Worm (Caenorhabditis elegans): ENCODE results near the gene btbd-10.

btbd-10 gene

ce11 chrII:4955353-4955752 lies 50.5 kb downstream of the btbd-10 start, which contains the start of gene pbs-3:
pbs-3 (minus strand) TSS chrII:4955427.
- peak; percentile 26 for TF ChIP-seq zip-5 (tag; optimal IDR thresholded peaks at IDR 0.05)
- TF ChIP-seq tbx-2 (tag; optimal IDR thresholded peaks at IDR 0.05) = peak; percentile 88
- peak; percentile 61 for TF ChIP-seq ets-4 (tag; optimal IDR thresholded peaks at IDR 0.05)
- TF ChIP-seq hlh-15 (tag; optimal IDR thresholded peaks at IDR 0.05) = no peak
- peak; percentile 37 for TF ChIP-seq dmd-4 (tag; optimal IDR thresholded peaks at IDR 0.05; ENCODE audit: borderline replicate concordance)
- peak; percentile 74 for TF ChIP-seq ceh-14 (tag; optimal IDR thresholded peaks at IDR 0.05)
- TF ChIP-seq ceh-31 (tag; optimal IDR thresholded peaks at IDR 0.05) = peak; percentile 97
- no peak for TF ChIP-seq nhr-11 (tag; optimal IDR thresholded peaks at IDR 0.05)
- peak; percentile 30 for TF ChIP-seq hlh-8 (tag; optimal IDR thresholded peaks at IDR 0.05)
- TF ChIP-seq rnt-1 (tag; optimal IDR thresholded peaks at IDR 0.05) = peak; percentile 66
- peak; percentile 15; the same call in 1 of the 2 replicates for TF ChIP-seq sox-2 (GFP tag; IDR thresholded peaks at IDR 0.05)
- TF ChIP-seq elt-2 (tag; optimal IDR thresholded peaks at IDR 0.05) = peak; percentile 83
- TF ChIP-seq ceh-18 (tag; optimal IDR thresholded peaks at IDR 0.05) = peak; percentile 44
- no peak for TF ChIP-seq mec-3 (tag; optimal IDR thresholded peaks at IDR 0.05; ENCODE audit: borderline replicate concordance)
- no peak for TF ChIP-seq unc-3 (GFP tag; conservative IDR thresholded peaks at IDR 0.05)
- no peak for TF ChIP-seq unc-3 (tag; optimal IDR thresholded peaks at IDR 0.05)
- TF ChIP-seq tbx-7 (tag; optimal IDR thresholded peaks at IDR 0.05) = peak; percentile 13
- peak; percentile 66 for TF ChIP-seq ceh-2 (tag; optimal IDR thresholded peaks at IDR 0.05)
- TF ChIP-seq hlh-6 (tag; optimal IDR thresholded peaks at IDR 0.05) = no peak
- TF ChIP-seq fax-1 (tag; optimal IDR thresholded peaks at IDR 0.05) = peak; percentile 54
- TF ChIP-seq C08G9.2 (tag; optimal IDR thresholded peaks at IDR 0.05) = peak; percentile 76
- peak; percentile 13 for TF ChIP-seq unc-86 (tag; optimal IDR thresholded peaks at IDR 0.05)
- no peak for TF ChIP-seq sox-4 (tag; optimal IDR thresholded peaks at IDR 0.05)
- peak; percentile 46 for TF ChIP-seq ref-2 (tag; optimal IDR thresholded peaks at IDR 0.05)
- no peak for TF ChIP-seq ceh-30 (tag; optimal IDR thresholded peaks at IDR 0.05)
- TF ChIP-seq lim-6 (tag; optimal IDR thresholded peaks at IDR 0.05) = peak; percentile 78
- peak; percentile 60 for TF ChIP-seq nfya-1 (tag; optimal IDR thresholded peaks at IDR 0.05)
- peak; percentile 68 for TF ChIP-seq F13H6.1 (tag; optimal IDR thresholded peaks at IDR 0.05)
- peak; percentile 6 for TF ChIP-seq madf-2 (tag; optimal IDR thresholded peaks at IDR 0.05)
- peak; percentile 60 for TF ChIP-seq unc-42 (tag; optimal IDR thresholded peaks at IDR 0.05)
- peak; percentile 29 for TF ChIP-seq ceh-34 (tag; optimal IDR thresholded peaks at IDR 0.05)

- TF ChIP-seq ceh-24 (tag; optimal IDR thresholded peaks at IDR 0.05) (no peak), hlh-13 (GFP tag; optimal IDR thresholded peaks at IDR 0.05) (no peak), pqm-1 (tag; optimal IDR thresholded peaks at IDR 0.05) (no peak), ceh-34 (tag; optimal IDR thresholded peaks at IDR 0.05) (no peak), syd-9 (tag; optimal IDR thresholded peaks at IDR 0.05) (no peak), ceh-22 (tag; optimal IDR thresholded peaks at IDR 0.05) (no peak), lim-6 (tag; optimal IDR thresholded peaks at IDR 0.05) (no peak), ztf-16 (tag; optimal IDR thresholded peaks at IDR 0.05) (no peak), eyg-1 (tag; optimal IDR thresholded peaks at IDR 0.05) (no peak), ceh-9 (tag; optimal IDR thresholded peaks at IDR 0.05) (no peak), F13H6.1 (tag; optimal IDR thresholded peaks at IDR 0.05) (no peak), unc-3 (GFP tag; conservative IDR thresholded peaks at IDR 0.05) (no peak), unc-3 (tag; optimal IDR thresholded peaks at IDR 0.05) (no peak), hlh-8 (tag; optimal IDR thresholded peaks at IDR 0.05) (no peak), K09A11.1 (tag; optimal IDR thresholded peaks at IDR 0.05; ENCODE audit: insufficient read depth) (no peak), unc-86 (tag; optimal IDR thresholded peaks at IDR 0.05) (no peak)
Observed at ce11 chrII:4959719-4960118, 54.9 kb downstream of the btbd-10 start, which contains the start of gene ulp-2. ulp-2 (minus strand) TSS chrII:4959876.

- TF ChIP-seq elt-2 (tag; optimal IDR thresholded peaks at IDR 0.05) (peak; percentile 96), C38D4.7 (GFP tag; optimal IDR thresholded peaks at IDR 0.05) (no peak), gmeb-2 (tag; optimal IDR thresholded peaks at IDR 0.05) (no peak), K02D7.2 (tag; optimal IDR thresholded peaks at IDR 0.05) (no peak), sdc-2 (tag; optimal IDR thresholded peaks at IDR 0.05) (no peak)
Observed at ce11 chrII:4960690-4961089, 55.9 kb downstream of the btbd-10 start.
